Worm (Caenorhabditis elegans): Measurements from ENCODE around the gene amt-3.

ce11 chrII:8333643-8334042, 35.3 kb downstream of the amt-3 start, which contains the start of gene C26D10.7:
- TF ChIP-seq ztf-23 (GFP tag; IDR thresholded peaks at IDR 0.05) (no peak), ztf-29 (GFP tag; IDR thresholded peaks at IDR 0.05) (no peak), flt-1 (GFP tag; IDR thresholded peaks at IDR 0.05) (no peak)

Data from whole organism, midembryonic.